Fruit fly (Drosophila melanogaster): ENCODE data around the gene SA2.

SA2 gene

DNA sequence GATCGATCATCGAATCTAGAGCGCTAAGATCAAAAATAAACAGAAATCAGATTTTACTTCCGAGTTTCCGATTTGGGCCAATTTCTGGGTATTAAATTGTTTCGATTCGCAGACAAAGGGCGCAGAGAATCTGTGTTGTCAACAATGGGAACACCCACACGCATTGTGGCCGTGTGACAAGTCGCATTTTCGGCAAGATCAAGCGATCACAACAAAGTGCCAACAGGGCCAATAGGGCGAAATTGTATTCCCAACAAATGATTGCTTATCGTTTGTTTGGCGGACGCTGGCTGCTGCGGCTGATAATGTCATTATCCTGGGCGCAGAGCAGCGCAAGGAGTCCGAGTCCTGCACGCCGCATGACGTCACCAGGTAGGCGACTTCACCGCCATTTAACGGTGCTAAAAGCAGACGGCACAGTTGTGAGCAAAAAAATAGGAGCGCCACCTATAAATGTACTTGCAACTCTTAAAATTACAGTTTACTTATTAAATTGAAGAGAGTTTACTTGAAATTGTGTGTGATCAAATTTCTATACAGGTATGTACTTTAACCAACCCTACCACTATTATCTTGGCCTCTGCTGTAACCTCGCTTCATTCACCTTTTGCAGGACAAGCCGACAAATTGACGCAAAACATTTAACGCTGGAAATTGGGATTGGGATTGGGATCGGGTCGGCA lies 41.5 kb upstream of the SA2 start (continued):
- no peak for TF ChIP-seq Dp (GFP tag; optimal IDR thresholded peaks at IDR 0.05)
- TF ChIP-seq org-1 (GFP tag; optimal IDR thresholded peaks at IDR 0.05) = peak; percentile 60
- TF ChIP-seq pita (GFP tag; optimal IDR thresholded peaks at IDR 0.05) = no peak
- peak; percentile 61 for TF ChIP-seq CG7786 (GFP tag; optimal IDR thresholded peaks at IDR 0.05)
- TF ChIP-seq cad (GFP tag; optimal IDR thresholded peaks at IDR 0.05) = no peak
- no peak for TF ChIP-seq emc (GFP tag; optimal IDR thresholded peaks at IDR 0.05)
- no peak for TF ChIP-seq Poxn (GFP tag; IDR thresholded peaks at IDR 0.05)
- peak; percentile 76 for TF ChIP-seq Rx (GFP tag; IDR thresholded peaks at IDR 0.05)
- TF ChIP-seq H2.0 (GFP tag; IDR thresholded peaks at IDR 0.05) = peak; percentile 76
- no peak for TF ChIP-seq usp (GFP tag; optimal IDR thresholded peaks at IDR 0.05)
- peak; percentile 58 for TF ChIP-seq trem (tag; optimal IDR thresholded peaks at IDR 0.05)
- no peak for TF ChIP-seq Hand (GFP tag; optimal IDR thresholded peaks at IDR 0.05)
- 0 out of 2 replicates have a peak, but pooled peaks have one; percentile 45 for TF ChIP-seq danr (GFP tag; IDR thresholded peaks at IDR 0.05)
- TF ChIP-seq Mes4 (GFP tag; optimal IDR thresholded peaks at IDR 0.05) = peak; percentile 63
- TF ChIP-seq CG13296 (GFP tag; optimal IDR thresholded peaks at IDR 0.05) = no peak
- peak; percentile 20 for TF ChIP-seq nerfin-1 (tag; optimal IDR thresholded peaks at IDR 0.05)
- TF ChIP-seq NK7.1 (GFP tag; optimal IDR thresholded peaks at IDR 0.05) = peak; percentile 47
- no peak for TF ChIP-seq CG6654 (GFP tag; optimal IDR thresholded peaks at IDR 0.05)
- TF ChIP-seq phol (tag; optimal IDR thresholded peaks at IDR 0.05) = peak; percentile 69
- peak; percentile 56 for TF ChIP-seq CoRest (tag; optimal IDR thresholded peaks at IDR 0.05)
- peak; percentile 58 for TF ChIP-seq CG2202 (tag; optimal IDR thresholded peaks at IDR 0.05)
- 0 out of 2 replicates have a peak, but pooled peaks have one; percentile 42 for TF ChIP-seq seq (GFP tag; IDR thresholded peaks at IDR 0.05)
- peak; percentile 74 for TF ChIP-seq CG10979 (tag; optimal IDR thresholded peaks at IDR 0.05)
- peak; percentile 27 for TF ChIP-seq CG1529 (GFP tag; optimal IDR thresholded peaks at IDR 0.05)
- TF ChIP-seq crol (GFP tag; IDR thresholded peaks at IDR 0.05) = no peak
- no peak for TF ChIP-seq Lim3 (GFP tag; IDR thresholded peaks at IDR 0.05)
- TF ChIP-seq Dll (GFP tag; IDR thresholded peaks at IDR 0.05; ENCODE audit: partially characterized antibody) = no peak
- TF ChIP-seq sens (GFP tag) = peak; percentile 89
- no peak for TF ChIP-seq CG4854 (GFP tag; optimal IDR thresholded peaks at IDR 0.05)
- peak; percentile 82 for TF ChIP-seq CG16815 (GFP tag; optimal IDR thresholded peaks at IDR 0.05)
- TF ChIP-seq grau (tag; optimal IDR thresholded peaks at IDR 0.05) = peak; percentile 61
- peak; percentile 63 for TF ChIP-seq CG7839 (tag; optimal IDR thresholded peaks at IDR 0.05)
- TF ChIP-seq CG1024 (GFP tag; IDR thresholded peaks at IDR 0.05) = peak; percentile 60; the same call in 1 of the 2 replicates
- peak; percentile 71; the same call in 2 of the 3 replicates for TF ChIP-seq Mrtf (GFP tag; IDR thresholded peaks at IDR 0.05)
- TF ChIP-seq CG18262 (tag; optimal IDR thresholded peaks at IDR 0.05) = peak; percentile 81
- TF ChIP-seq CG15479 (GFP tag; optimal IDR thresholded peaks at IDR 0.05) = peak; percentile 95
- peak; percentile 57; the same call in 1 of the 2 replicates for TF ChIP-seq sens-2 (GFP tag; IDR thresholded peaks at IDR 0.05)
- TF ChIP-seq Rfx (GFP tag; IDR thresholded peaks at IDR 0.05) = peak; percentile 55
- peak; percentile 73 for TF ChIP-seq CG14441 (GFP tag; IDR thresholded peaks at IDR 0.05)
- TF ChIP-seq CG18476 (GFP tag; optimal IDR thresholded peaks at IDR 0.05) = peak; percentile 35
- peak; percentile 9 for TF ChIP-seq CG17802 (tag; optimal IDR thresholded peaks at IDR 0.05)
- TF ChIP-seq tio (GFP tag; optimal IDR thresholded peaks at IDR 0.05) = peak; percentile 60
- no peak for TF ChIP-seq lov (optimal IDR thresholded peaks at IDR 0.05)
- peak; percentile 85 for TF ChIP-seq lov (GFP tag; IDR thresholded peaks at IDR 0.05)
- TF ChIP-seq sc (optimal IDR thresholded peaks at IDR 0.05) = no peak
- TF ChIP-seq sc (GFP tag; optimal IDR thresholded peaks at IDR 0.05) = peak; percentile 47
- peak; percentile 70 for TF ChIP-seq CG1602 (GFP tag; optimal IDR thresholded peaks at IDR 0.05)
- TF ChIP-seq mam (GFP tag; optimal IDR thresholded peaks at IDR 0.05) = peak; percentile 1
- peak; percentile 75 for TF ChIP-seq row (GFP tag; IDR thresholded peaks at IDR 0.05)
- peak; percentile 67 for TF ChIP-seq Xbp1 (GFP tag; optimal IDR thresholded peaks at IDR 0.05)
- peak; percentile 54 for TF ChIP-seq CG17361 (GFP tag; IDR thresholded peaks at IDR 0.05)
